Worm (Caenorhabditis elegans) whole organism, late embryonic: ENCODE measurements around the gene grk-2.

Experiments
- C08G9.2 ChIP-seq: sonication (generic microtip); optimal IDR thresholded peaks from 2 replicates; lab custom pipeline; 2016; ENCODE audit warnings: mild to moderate bottlenecking, missing genetic modification characterization, moderate library complexity, missing compliant biosample characterization
- C38D4.7 ChIP-seq: fragments of 200-800 bp; sonication (Bioruptor generic); optimal IDR thresholded peaks from 2 replicates; lab custom pipeline; 2018; ENCODE audit warnings: mild to moderate bottlenecking, missing genetic modification characterization, moderate library complexity, missing compliant biosample characterization
- F13H6.1 ChIP-seq: sonication (generic microtip); optimal IDR thresholded peaks from 2 replicates; lab custom pipeline; 2016; ENCODE audit warnings: missing genetic modification characterization, missing compliant biosample characterization
- K09A11.1 ChIP-seq: sonication (generic microtip); optimal IDR thresholded peaks from 2 replicates; lab custom pipeline; 2017; ENCODE audit warnings: antibody characterized with exemption, mild to moderate bottlenecking, missing genetic modification characterization, missing compliant biosample characterization; ENCODE audit not compliant: insufficient read depth
- T23F11.4 ChIP-seq: fragments of 200-800 bp; sonication (Bioruptor generic); optimal IDR thresholded peaks from 2 replicates; lab custom pipeline; 2018; ENCODE audit warnings: mild to moderate bottlenecking, missing genetic modification characterization, missing compliant biosample characterization
- ahr-1 ChIP-seq: sonication (generic microtip); optimal IDR thresholded peaks from 2 replicates; lab custom pipeline; 2016; ENCODE audit warnings: missing genetic modification characterization, missing compliant biosample characterization
- ama-1 ChIP-seq: fragments of 150-350 bp; optimal IDR thresholded peaks from 2 replicates; lab custom pipeline; 2014
- ceh-14 ChIP-seq: sonication (generic microtip); optimal IDR thresholded peaks from 2 replicates; lab custom pipeline; 2016; ENCODE audit warnings: missing genotype, missing genetic modification characterization, missing compliant biosample characterization
- ceh-18 ChIP-seq: sonication (generic microtip); optimal IDR thresholded peaks from 2 replicates; lab custom pipeline; 2016; ENCODE audit warnings: missing genetic modification characterization, missing compliant biosample characterization
- ceh-2 ChIP-seq: sonication (generic microtip); optimal IDR thresholded peaks from 2 replicates; lab custom pipeline; 2016; ENCODE audit warnings: missing genotype, missing genetic modification characterization, missing compliant biosample characterization
- ceh-24 ChIP-seq: sonication (generic microtip); optimal IDR thresholded peaks from 2 replicates; lab custom pipeline; 2016; ENCODE audit warnings: mild to moderate bottlenecking, missing genetic modification characterization, missing compliant biosample characterization
- ceh-30 ChIP-seq: fragments of 150-350 bp; optimal IDR thresholded peaks from 2 replicates; lab custom pipeline; 2014; ENCODE audit warnings: missing biosample characterization, missing genetic modification characterization
- ceh-34 ChIP-seq: sonication (generic microtip); optimal IDR thresholded peaks from 2 replicates; lab custom pipeline; 2016; ENCODE audit warnings: mild to moderate bottlenecking, missing genetic modification characterization, missing compliant biosample characterization
- ceh-45 ChIP-seq: fragments of 200-800 bp; sonication (Bioruptor generic); IDR thresholded peaks from 2 replicates; pipeline ENCODE4 v1.3.6; 2022; ENCODE audit warnings: missing genetic modification reagents, missing genetic modification characterization, missing compliant biosample characterization
- ceh-6 ChIP-seq: fragments of 200-800 bp; sonication (Bioruptor generic); optimal IDR thresholded peaks from 2 replicates; lab custom pipeline; 2018; ENCODE audit warnings: mild to moderate bottlenecking, missing genetic modification characterization, missing compliant biosample characterization
- ceh-9 ChIP-seq: sonication (generic microtip); optimal IDR thresholded peaks from 2 replicates; lab custom pipeline; 2016; ENCODE audit warnings: mild to moderate bottlenecking, missing genetic modification characterization, inconsistent platforms, missing compliant biosample characterization
- che-1 ChIP-seq: sonication (generic microtip); optimal IDR thresholded peaks from 2 replicates; lab custom pipeline; 2016; ENCODE audit warnings: mild to moderate bottlenecking, missing genetic modification characterization, missing compliant biosample characterization
- dmd-4 ChIP-seq: sonication (generic microtip); optimal IDR thresholded peaks from 2 replicates; lab custom pipeline; 2016; ENCODE audit warnings: borderline replicate concordance, missing genetic modification characterization, missing compliant biosample characterization
- dve-1 ChIP-seq: sonication (generic microtip); optimal IDR thresholded peaks from 2 replicates; lab custom pipeline; 2017; ENCODE audit warnings: antibody characterized with exemption, mild to moderate bottlenecking, missing genetic modification characterization, missing compliant biosample characterization
- elt-4 ChIP-seq: sonication (generic microtip); optimal IDR thresholded peaks from 2 replicates; lab custom pipeline; 2016; ENCODE audit warnings: missing genetic modification characterization, missing compliant biosample characterization
- ets-4 ChIP-seq: sonication (generic microtip); optimal IDR thresholded peaks from 2 replicates; lab custom pipeline; 2016; ENCODE audit warnings: missing genetic modification characterization, missing compliant biosample characterization
- eyg-1 ChIP-seq: sonication (generic microtip); optimal IDR thresholded peaks from 2 replicates; lab custom pipeline; 2016; ENCODE audit warnings: missing genotype, missing genetic modification characterization, missing compliant biosample characterization
- fax-1 ChIP-seq: sonication (generic microtip); optimal IDR thresholded peaks from 2 replicates; lab custom pipeline; 2016; ENCODE audit warnings: missing genotype, missing genetic modification characterization, missing compliant biosample characterization
- fkh-10 ChIP-seq: fragments of 150-350 bp; optimal IDR thresholded peaks from 2 replicates; lab custom pipeline; 2014; ENCODE audit warnings: missing biosample characterization, missing genetic modification reagents, missing genetic modification characterization
- fkh-6 ChIP-seq: sonication (generic microtip); optimal IDR thresholded peaks from 2 replicates; lab custom pipeline; 2016; ENCODE audit warnings: missing genetic modification characterization, missing compliant biosample characterization
- gmeb-2 ChIP-seq: sonication (generic microtip); optimal IDR thresholded peaks from 2 replicates; lab custom pipeline; 2016; ENCODE audit warnings: missing genetic modification characterization, inconsistent platforms, missing compliant biosample characterization
- hlh-13 ChIP-seq: fragments of 200-800 bp; sonication (Bioruptor generic); optimal IDR thresholded peaks from 2 replicates; lab custom pipeline; 2018; ENCODE audit warnings: mild to moderate bottlenecking, missing genetic modification characterization, missing compliant biosample characterization
- hlh-8 ChIP-seq: sonication (generic microtip); optimal IDR thresholded peaks from 2 replicates; lab custom pipeline; 2016; ENCODE audit warnings: missing genotype, missing genetic modification characterization, missing compliant biosample characterization
- lin-11 ChIP-seq: fragments of 200-800 bp; sonication (Bioruptor generic); optimal IDR thresholded peaks from 2 replicates; lab custom pipeline; 2018; ENCODE audit warnings: mild to moderate bottlenecking, missing genetic modification characterization, missing compliant biosample characterization
- madf-2 ChIP-seq: sonication (generic microtip); optimal IDR thresholded peaks from 2 replicates; lab custom pipeline; 2017; ENCODE audit warnings: missing genetic modification characterization, missing compliant biosample characterization
- mec-3 ChIP-seq: sonication (generic microtip); optimal IDR thresholded peaks from 2 replicates; lab custom pipeline; 2016; ENCODE audit warnings: borderline replicate concordance, missing genetic modification characterization, missing compliant biosample characterization
- nfya-1 ChIP-seq: sonication (generic microtip); optimal IDR thresholded peaks from 2 replicates; lab custom pipeline; 2017; ENCODE audit warnings: missing genetic modification characterization, mild to moderate bottlenecking, missing compliant biosample characterization, antibody characterized with exemption, moderate library complexity
- npax-4 ChIP-seq: sonication (generic microtip); optimal IDR thresholded peaks from 2 replicates; lab custom pipeline; 2016; ENCODE audit warnings: missing genetic modification characterization, missing compliant biosample characterization
- odd-2 ChIP-seq: sonication (generic microtip); optimal IDR thresholded peaks from 2 replicates; lab custom pipeline; 2017; ENCODE audit warnings: antibody characterized with exemption, mild to moderate bottlenecking, missing genetic modification characterization, missing compliant biosample characterization
- pag-3 ChIP-seq: sonication (generic microtip); optimal IDR thresholded peaks from 2 replicates; lab custom pipeline; 2016; ENCODE audit warnings: missing compliant biosample characterization, missing genetic modification characterization, borderline replicate concordance
- pat-9 ChIP-seq: fragments of 200-800 bp; sonication (Bioruptor generic); optimal IDR thresholded peaks from 2 replicates; lab custom pipeline; 2018; ENCODE audit warnings: mild to moderate bottlenecking, missing genetic modification characterization, moderate library complexity, missing compliant biosample characterization
- pax-1 ChIP-seq: fragments of 150-350 bp; optimal IDR thresholded peaks from 2 replicates; lab custom pipeline; 2014; ENCODE audit warnings: missing biosample characterization, missing genetic modification characterization
- pha-4 ChIP-seq: fragments of 150-350 bp; optimal IDR thresholded peaks from 2 replicates; lab custom pipeline; 2018; ENCODE audit warnings: missing biosample characterization, missing genetic modification reagents, missing genetic modification characterization
- pqm-1 ChIP-seq: sonication (generic microtip); optimal IDR thresholded peaks from 2 replicates; lab custom pipeline; 2016; ENCODE audit warnings: missing genetic modification characterization, missing compliant biosample characterization
- pros-1 ChIP-seq: fragments of 150-350 bp; optimal IDR thresholded peaks from 2 replicates; lab custom pipeline; 2014; ENCODE audit warnings: missing biosample characterization, missing genetic modification reagents, missing genetic modification characterization
- tbx-2 ChIP-seq: sonication (generic microtip); optimal IDR thresholded peaks from 2 replicates; lab custom pipeline; 2016; ENCODE audit warnings: missing genetic modification characterization, missing compliant biosample characterization
- tbx-7 ChIP-seq: sonication (generic microtip); optimal IDR thresholded peaks from 2 replicates; lab custom pipeline; 2016; ENCODE audit warnings: missing genotype, missing genetic modification characterization, missing compliant biosample characterization
- unc-3 ChIP-seq, 2 experiments: fragments of 200-800 bp in 1 of 2; sonication (Bioruptor generic) in 1 of 2; sonication (generic microtip) in 1 of 2; conservative IDR thresholded peaks in 1 of 2; optimal IDR thresholded peaks in 1 of 2; 2 replicates each; pipeline versions ENCODE4 v1.3.6 to Lab custom; 2016 to 2022; ENCODE audit warnings: missing compliant biosample characterization in 2 of 2, missing genetic modification characterization in 2 of 2, missing genetic modification reagents in 1 of 2
- unc-55 ChIP-seq: sonication (generic microtip); optimal IDR thresholded peaks from 2 replicates; lab custom pipeline; 2017; ENCODE audit warnings: missing biosample characterization, missing genetic modification reagents, missing genetic modification characterization
- unc-86 ChIP-seq: sonication (generic microtip); optimal IDR thresholded peaks from 2 replicates; lab custom pipeline; 2016; ENCODE audit warnings: missing genetic modification characterization, missing compliant biosample characterization

grk-2 gene

DNA sequence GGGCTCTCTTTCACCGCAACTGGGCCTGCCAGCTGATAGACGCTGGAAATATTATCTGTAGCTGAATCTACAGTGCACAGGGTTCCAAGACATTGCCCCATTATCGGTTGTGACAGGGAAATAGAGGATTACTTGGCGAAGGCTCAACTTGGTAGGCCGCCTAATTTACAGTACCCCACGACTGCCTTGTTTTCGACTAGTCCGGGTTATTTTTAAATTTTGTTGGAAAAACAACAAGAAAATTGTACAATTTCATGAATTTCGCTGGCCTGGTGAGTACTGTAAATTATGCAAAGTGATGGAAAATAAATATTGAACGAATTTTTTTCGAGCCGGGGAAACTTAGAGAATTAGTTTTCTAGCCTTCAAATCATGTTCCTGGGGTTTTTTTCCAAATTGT lies 39.9 kb upstream of the grk-2 start, which contains the start of gene T19C3.7:
Gene T19C3.7 (minus strand): TSS at position 101 of the 400 bp plus-strand sequence.
- TF ChIP-seq unc-3 (GFP tag; conservative IDR thresholded peaks at IDR 0.05; lab: Robert Waterston, UW), result no peak
- no peak for TF ChIP-seq unc-3 (tag; optimal IDR thresholded peaks at IDR 0.05; lab: Kevin White, UChicago)
- TF ChIP-seq ceh-6 (GFP tag; lab: Kevin White, UChicago), result no peak
- TF ChIP-seq pros-1, result no peak
- no peak for TF ChIP-seq C08G9.2 (tag; lab: Kevin White, UChicago)
- TF ChIP-seq K09A11.1 (tag; lab: Kevin White, UChicago), result no peak
- TF ChIP-seq pha-4 (tag; lab: Kevin White, UChicago), result no peak
- TF ChIP-seq ceh-45 (GFP tag; lab: Robert Waterston, UW), result no peak
- no peak for TF ChIP-seq tbx-7 (tag; lab: Kevin White, UChicago)
- TF ChIP-seq T23F11.4 (GFP tag; lab: Kevin White, UChicago), result no peak
- no peak for TF ChIP-seq lin-11
- TF ChIP-seq npax-4, result no peak
- no peak for TF ChIP-seq ceh-9
- TF ChIP-seq pat-9, result no peak
- no peak for TF ChIP-seq unc-55
- TF ChIP-seq dmd-4 (tag; lab: Kevin White, UChicago), result no peak
- TF ChIP-seq ceh-24 (tag; lab: Kevin White, UChicago), result no peak

ce11 chrIII:638319-638718 lies 37.6 kb upstream of the grk-2 start, which contains the start of gene sbds-1:
TSS of gene sbds-1 (minus strand) at chrIII:638419.
- no peak for TF ChIP-seq C38D4.7 (GFP tag; lab: Kevin White, UChicago)
- TF ChIP-seq lin-11, result no peak
- no peak for TF ChIP-seq C08G9.2 (tag; lab: Kevin White, UChicago)
- no peak for TF ChIP-seq nfya-1
- TF ChIP-seq odd-2, result no peak

ce11 chrIII:640198-640803 lies 35.6 kb upstream of the grk-2 start, which contains the start of the genes tag-266 and tag-267:
TSS of gene tag-266 (minus strand) at chrIII:640226.
TSS of gene tag-267 (plus strand) at chrIII:640790.
- TF ChIP-seq K09A11.1 (tag; lab: Kevin White, UChicago) (no peak), ceh-30 (tag; lab: Kevin White, UChicago) (no peak), pros-1 (no peak), hlh-8 (peak; percentile 96), pqm-1 (tag; lab: Kevin White, UChicago) (peak; percentile 95), che-1 (tag; lab: Kevin White, UChicago) (peak; percentile 24), dve-1 (tag; lab: Kevin White, UChicago) (no peak), odd-2 (no peak), C08G9.2 (tag; lab: Kevin White, UChicago) (peak; percentile 84), eyg-1 (peak; percentile 61), ceh-45 (GFP tag; lab: Robert Waterston, UW) (no peak), fax-1 (tag; lab: Kevin White, UChicago) (peak; percentile 93), madf-2 (tag; lab: Kevin White, UChicago) (peak; percentile 34), F13H6.1 (tag; lab: Kevin White, UChicago) (peak; percentile 75), gmeb-2 (tag; lab: Kevin White, UChicago) (peak; percentile 37), ama-1 (no peak), ceh-9 (no peak), ceh-14 (tag; lab: Kevin White, UChicago) (peak; percentile 87), ahr-1 (peak; percentile 94), mec-3 (tag; lab: Kevin White, UChicago) (peak; percentile 25), ceh-6 (GFP tag; lab: Kevin White, UChicago) (no peak), fkh-6 (tag; lab: Kevin White, UChicago) (no peak), ets-4 (tag; lab: Kevin White, UChicago) (peak; percentile 89), npax-4 (peak; percentile 21), pag-3 (tag; lab: Kevin White, UChicago) (peak; percentile 22), tbx-2 (tag; lab: Kevin White, UChicago) (peak; percentile 92), ceh-18 (tag; lab: Kevin White, UChicago) (peak; percentile 59), unc-86 (tag; lab: Kevin White, UChicago) (peak; percentile 89), fkh-10 (no peak), elt-4 (tag; lab: Kevin White, UChicago) (no peak), ceh-2 (tag; lab: Kevin White, UChicago) (peak; percentile 89), hlh-13 (GFP tag; lab: Kevin White, UChicago) (no peak), lin-11 (no peak), unc-3 (GFP tag; conservative IDR thresholded peaks at IDR 0.05; lab: Robert Waterston, UW) (peak; percentile 56; the same call in 1 of the 2 replicates), unc-3 (tag; optimal IDR thresholded peaks at IDR 0.05; lab: Kevin White, UChicago) (peak; percentile 93), pax-1 (tag; lab: Kevin White, UChicago) (no peak), C38D4.7 (GFP tag; lab: Kevin White, UChicago) (peak; percentile 53), ceh-34 (peak; percentile 69)
